Worm (Caenorhabditis elegans) whole organism, early embryonic: Measurements from ENCODE around the gene Y53G8AM.8.
A peak's percentile ranks its signal among the peaks of the same experiment; 100 is the strongest.

ENCODE experiments used
- ama-1 ChIP-seq: fragments of 150-350 bp; optimal IDR thresholded peaks from 2 replicates; lab custom pipeline; 2014
- flt-1 ChIP-seq: fragments of 200-800 bp; sonication (Bioruptor generic); IDR thresholded peaks from 2 replicates; pipeline ENCODE4 v1.3.6; 2022; ENCODE audit warnings: missing genetic modification characterization, missing compliant biosample characterization
- hmg-4 ChIP-seq: fragments of 200-800 bp; sonication (Bioruptor generic); optimal IDR thresholded peaks from 2 replicates; lab custom pipeline; 2018; ENCODE audit warnings: mild to moderate bottlenecking, missing genetic modification characterization, missing compliant biosample characterization
- tbx-11 ChIP-seq: fragments of 200-800 bp; sonication (Bioruptor generic); IDR thresholded peaks from 2 replicates; pipeline ENCODE4 v1.3.6; 2022; ENCODE audit warnings: missing genetic modification characterization, missing compliant biosample characterization

ce11 chrIII:3310876-3311597, 32.5 kb upstream of the Y53G8AM.8 start, which contains the start of gene ral-1:
- TF ChIP-seq ama-1 (lab: Kevin White, UChicago): no peak
- TF ChIP-seq hmg-4 (GFP tag; lab: Kevin White, UChicago): peak; percentile 21
- no peak for TF ChIP-seq tbx-11 (GFP tag; lab: Robert Waterston, UW)
- TF ChIP-seq flt-1 (GFP tag; lab: Robert Waterston, UW): no peak
